Worm (Caenorhabditis elegans) whole organism, young adult: ENCODE results near the gene pars-1.

ENCODE experiments used
- B0035.1 ChIP-seq: sonication (generic microtip); optimal IDR thresholded peaks from 2 replicates; lab custom pipeline; 2016; ENCODE audit warnings: missing genetic modification characterization, mild to moderate bottlenecking, missing compliant biosample characterization, missing genotype, missing genetic modification reagents
- F10E7.11 ChIP-seq: sonication (generic microtip); optimal IDR thresholded peaks from 2 replicates; lab custom pipeline; 2017; ENCODE audit warnings: mild to moderate bottlenecking, missing genetic modification characterization, moderate library complexity, missing compliant biosample characterization
- F49E8.2 ChIP-seq: sonication (generic microtip); optimal IDR thresholded peaks from 3 replicates; lab custom pipeline; 2017; ENCODE audit warnings: missing genetic modification characterization, mild to moderate bottlenecking, missing compliant biosample characterization, antibody characterized with exemption, moderate library complexity; ENCODE audit not compliant: insufficient read depth
- F52B5.7 ChIP-seq: sonication (generic microtip); optimal IDR thresholded peaks from 2 replicates; lab custom pipeline; 2016; ENCODE audit warnings: mild to moderate bottlenecking, missing genetic modification characterization, missing compliant biosample characterization
- F55B11.4 ChIP-seq: sonication (generic microtip); optimal IDR thresholded peaks from 2 replicates; lab custom pipeline; 2016; ENCODE audit warnings: missing compliant biosample characterization, missing genetic modification characterization, borderline replicate concordance; ENCODE audit not compliant: insufficient read depth
- F57C9.4 ChIP-seq: sonication (generic microtip); optimal IDR thresholded peaks from 2 replicates; lab custom pipeline; 2017; ENCODE audit warnings: mild to moderate bottlenecking, missing genetic modification characterization, missing compliant biosample characterization
- T26A5.8 ChIP-seq: sonication (generic microtip); optimal IDR thresholded peaks from 2 replicates; lab custom pipeline; 2016; ENCODE audit warnings: missing genetic modification characterization, missing compliant biosample characterization
- Y56A3A.18 ChIP-seq: fragments of 200-800 bp; sonication (Bioruptor generic); IDR thresholded peaks from 2 replicates; pipeline ENCODE4 v1.3.6; 2022; ENCODE audit warnings: missing genetic modification reagents, missing genetic modification characterization, missing compliant biosample characterization
- Y95B8A.8 ChIP-seq: fragments of 200-800 bp; sonication (Bioruptor generic); IDR thresholded peaks from 2 replicates; pipeline ENCODE4 v1.3.6; 2022; ENCODE audit warnings: missing genetic modification reagents, missing genetic modification characterization, missing compliant biosample characterization
- ama-1 ChIP-seq, 3 experiments: fragments of 150-350 bp in 1 of 3; sonication (generic microtip) in 2 of 3; optimal IDR thresholded peaks; 2 replicates each; lab custom pipeline; 2014 to 2018; ENCODE audit warnings: missing biosample characterization in 2 of 3, missing genetic modification characterization in 2 of 3, missing genetic modification reagents in 2 of 3
- aptf-2 ChIP-seq: fragments of 200-800 bp; sonication (Bioruptor generic); conservative IDR thresholded peaks from 2 replicates; pipeline ENCODE4 v1.3.6; 2022; ENCODE audit warnings: missing genetic modification reagents, missing genetic modification characterization, missing compliant biosample characterization
- attf-5 ChIP-seq: fragments of 200-800 bp; sonication (Bioruptor generic); optimal IDR thresholded peaks from 2 replicates; lab custom pipeline; 2018; ENCODE audit warnings: mild to moderate bottlenecking, missing genetic modification characterization, missing compliant biosample characterization
- cebp-1 ChIP-seq, 2 experiments: fragments of 200-800 bp in 1 of 2; sonication (Bioruptor generic) in 1 of 2; sonication (generic microtip) in 1 of 2; IDR thresholded peaks in 1 of 2; optimal IDR thresholded peaks in 1 of 2; 2 replicates each; pipeline versions ENCODE4 v1.3.6 to Lab custom; 2017 to 2022; ENCODE audit warnings: missing compliant biosample characterization in 2 of 2, missing genetic modification characterization in 2 of 2, mild to moderate bottlenecking in 1 of 2, missing genetic modification reagents in 1 of 2, moderate library complexity in 1 of 2
- ceh-40 ChIP-seq: fragments of 200-800 bp; sonication (Bioruptor generic); IDR thresholded peaks from 2 replicates; pipeline ENCODE4 v1.3.6; 2022; ENCODE audit warnings: missing genetic modification characterization, missing compliant biosample characterization
- efl-1 ChIP-seq: fragments of 150-350 bp; optimal IDR thresholded peaks from 2 replicates; lab custom pipeline; 2014; ENCODE audit warnings: missing biosample characterization, missing genetic modification reagents, missing genetic modification characterization
- ekl-4 ChIP-seq: fragments of 200-800 bp; sonication (Bioruptor generic); IDR thresholded peaks from 2 replicates; pipeline ENCODE4 v1.3.6; 2022; ENCODE audit warnings: missing genetic modification reagents, missing genetic modification characterization, missing compliant biosample characterization
- ets-4 ChIP-seq: fragments of 200-800 bp; sonication (Bioruptor generic); optimal IDR thresholded peaks from 2 replicates; lab custom pipeline; 2018; ENCODE audit warnings: mild to moderate bottlenecking, missing genetic modification characterization, missing compliant biosample characterization
- fkh-3 ChIP-seq: sonication (generic microtip); optimal IDR thresholded peaks from 2 replicates; lab custom pipeline; 2016; ENCODE audit warnings: mild to moderate bottlenecking, missing genetic modification characterization, missing compliant biosample characterization
- lsy-27 ChIP-seq: sonication (generic microtip); optimal IDR thresholded peaks from 2 replicates; lab custom pipeline; 2017; ENCODE audit warnings: missing genetic modification characterization, mild to moderate bottlenecking, missing compliant biosample characterization, antibody characterized with exemption, missing genotype, borderline replicate concordance; ENCODE audit not compliant: insufficient read depth
- nfya-1 ChIP-seq: sonication (generic microtip); optimal IDR thresholded peaks from 2 replicates; lab custom pipeline; 2017; ENCODE audit warnings: antibody characterized with exemption, missing compliant biosample characterization, missing genetic modification characterization, borderline replicate concordance; ENCODE audit not compliant: insufficient read depth
- nfyb-1 ChIP-seq: fragments of 200-800 bp; sonication (Bioruptor generic); IDR thresholded peaks from 2 replicates; pipeline ENCODE4 v1.3.6; 2022; ENCODE audit warnings: missing genetic modification reagents, missing genetic modification characterization, missing compliant biosample characterization
- nhr-120 ChIP-seq: fragments of 200-800 bp; sonication (Bioruptor generic); IDR thresholded peaks from 2 replicates; pipeline ENCODE4 v1.3.6; 2022; ENCODE audit warnings: missing genetic modification characterization, missing compliant biosample characterization
- nhr-80 ChIP-seq: sonication (generic microtip); optimal IDR thresholded peaks from 2 replicates; lab custom pipeline; 2016; ENCODE audit warnings: missing genetic modification characterization, missing compliant biosample characterization
- rcor-1 ChIP-seq: fragments of 200-800 bp; sonication (Bioruptor generic); IDR thresholded peaks from 2 replicates; pipeline ENCODE4 v1.3.6; 2022; ENCODE audit warnings: missing genetic modification reagents, missing genetic modification characterization, missing compliant biosample characterization
- sdz-38 ChIP-seq: sonication (generic microtip); optimal IDR thresholded peaks from 2 replicates; lab custom pipeline; 2016; ENCODE audit warnings: missing genotype, missing genetic modification characterization, missing compliant biosample characterization
- sea-2 ChIP-seq: fragments of 200-800 bp; sonication (Bioruptor generic); IDR thresholded peaks from 2 replicates; pipeline ENCODE4 v1.3.6; 2022; ENCODE audit warnings: missing genetic modification characterization, missing compliant biosample characterization
- snpc-1.3 ChIP-seq: sonication (generic microtip); optimal IDR thresholded peaks from 2 replicates; lab custom pipeline; 2017; ENCODE audit warnings: missing genetic modification characterization, mild to moderate bottlenecking, missing compliant biosample characterization, antibody characterized with exemption, moderate library complexity, missing genotype, missing genetic modification reagents; ENCODE audit not compliant: insufficient read depth
- tbx-9 ChIP-seq: sonication (generic microtip); optimal IDR thresholded peaks from 2 replicates; lab custom pipeline; 2016; ENCODE audit warnings: borderline replicate concordance, missing genetic modification characterization, inconsistent platforms, missing compliant biosample characterization
- xnd-1 ChIP-seq: sonication (generic microtip); optimal IDR thresholded peaks from 2 replicates; lab custom pipeline; 2016; ENCODE audit warnings: missing genotype, missing genetic modification reagents, missing genetic modification characterization, missing compliant biosample characterization

The pars-1 gene

ce11 chrIII:7246389-7246788 lies 7.6 kb downstream of the pars-1 start:
- no peak for TF ChIP-seq nhr-120 (GFP tag; lab: Robert Waterston, UW)
- no peak for TF ChIP-seq T26A5.8 (tag; lab: Kevin White, UChicago)
- no peak for TF ChIP-seq cebp-1 (GFP tag; IDR thresholded peaks at IDR 0.05; lab: Robert Waterston, UW)
- no peak for TF ChIP-seq cebp-1 (tag; optimal IDR thresholded peaks at IDR 0.05; lab: Kevin White, UChicago)
- no peak for TF ChIP-seq rcor-1 (GFP tag; lab: Robert Waterston, UW)
- TF ChIP-seq nfyb-1: no peak
- TF ChIP-seq, all 124 proteins: peak for 0

ce11 chrIII:7247740-7248139 lies 8.9 kb downstream of the pars-1 start, which contains the start of gene zmp-6:
Gene zmp-6 (minus strand): TSS chrIII:7247840.
- no peak for TF ChIP-seq snpc-1.3 (tag; lab: Kevin White, UChicago)
- TF ChIP-seq tbx-9 (tag; lab: Kevin White, UChicago): no peak
- TF ChIP-seq Y95B8A.8: no peak
- TF ChIP-seq, all 124 proteins: peak for 0

- no peak for TF ChIP-seq attf-5
- TF ChIP-seq Y95B8A.8: no peak
- TF ChIP-seq F57C9.4 (tag; lab: Kevin White, UChicago): no peak
- no peak for TF ChIP-seq sdz-38 (tag; lab: Kevin White, UChicago)
- TF ChIP-seq ama-1 (optimal IDR thresholded peaks at IDR 0.05; lab: Kevin White, UChicago): no peak
- TF ChIP-seq ama-1 (GFP tag; optimal IDR thresholded peaks at IDR 0.05; lab: Kevin White, UChicago): no peak
- no peak for TF ChIP-seq ceh-40 (GFP tag; lab: Robert Waterston, UW)
- no peak for TF ChIP-seq F10E7.11
- TF ChIP-seq efl-1: no peak
- no peak for TF ChIP-seq sea-2 (GFP tag; lab: Robert Waterston, UW)
- no peak for TF ChIP-seq nhr-80 (tag; lab: Kevin White, UChicago)
- no peak for TF ChIP-seq snpc-1.3 (tag; lab: Kevin White, UChicago)
- no peak for TF ChIP-seq F49E8.2 (tag; lab: Kevin White, UChicago)
- no peak for TF ChIP-seq nhr-120 (GFP tag; lab: Robert Waterston, UW)
- TF ChIP-seq xnd-1 (tag; lab: Kevin White, UChicago): no peak
- no peak for TF ChIP-seq F55B11.4 (tag; lab: Kevin White, UChicago)
Observed at ce11 chrIII:7253669-7254068, 14.8 kb downstream of the pars-1 start.

ce11 chrIII:7258931-7259330 lies 20.1 kb downstream of the pars-1 start, which contains the start of gene B0361.4:
Gene B0361.4 (plus strand): TSS chrIII:7258991.
- TF ChIP-seq cebp-1 (GFP tag; IDR thresholded peaks at IDR 0.05; lab: Robert Waterston, UW) (no peak), cebp-1 (tag; optimal IDR thresholded peaks at IDR 0.05; lab: Kevin White, UChicago) (no peak), F52B5.7 (tag; lab: Kevin White, UChicago) (no peak), ekl-4 (no peak)
- TF ChIP-seq, all 124 proteins: peak for 0

ce11 chrIII:7262592-7262991 lies 23.8 kb downstream of the pars-1 start:
- TF ChIP-seq F10E7.11 (no peak), B0035.1 (tag; lab: Kevin White, UChicago) (no peak), nfya-1 (tag; lab: Kevin White, UChicago) (no peak), aptf-2 (no peak), Y56A3A.18 (no peak), nfyb-1 (no peak), fkh-3 (tag; lab: Kevin White, UChicago) (no peak), ets-4 (GFP tag; lab: Kevin White, UChicago) (no peak), lsy-27 (no peak)
